Worm (Caenorhabditis elegans): Measurements from ENCODE around the gene rab-39.

The rab-39 gene

ce11 chrII:9281595-9281994 lies 41.1 kb downstream of the rab-39 start:
- TF ChIP-seq ces-1 (GFP tag; optimal IDR thresholded peaks at IDR 0.05) (peak; percentile 44), elt-3 (tag; optimal IDR thresholded peaks at IDR 0.05) (no peak)

DNA sequence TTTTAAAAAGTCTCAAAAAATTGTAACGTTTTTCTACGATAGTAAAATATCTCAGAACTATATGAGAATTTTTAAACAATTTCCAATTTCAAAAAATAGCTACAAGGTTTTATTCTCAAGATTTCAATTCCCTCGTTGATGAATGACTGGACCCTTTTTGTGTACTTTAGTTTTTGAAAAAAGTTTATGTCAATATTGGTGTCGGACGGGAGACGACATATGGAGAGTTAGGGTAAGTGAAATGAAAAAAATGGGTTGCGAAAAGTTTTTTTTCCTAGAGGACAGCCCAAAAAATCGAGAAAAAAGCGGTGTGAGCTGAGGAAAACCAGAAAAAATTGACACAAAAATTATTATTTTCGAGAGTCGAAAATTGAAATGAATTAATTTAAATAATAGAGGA lies 41.9 kb downstream of the rab-39 start:
- TF ChIP-seq lsy-2 (tag; optimal IDR thresholded peaks at IDR 0.05): no peak
- TF ChIP-seq snpc-4 (tag; optimal IDR thresholded peaks at IDR 0.05): no peak

ce11 chrII:9280048-9280772 lies 42.5 kb downstream of the rab-39 start, which contains the start of gene gldi-3:
gldi-3 (minus strand) TSS chrII:9280098.
- no peak for TF ChIP-seq lsy-2 (tag; optimal IDR thresholded peaks at IDR 0.05)
- no peak for TF ChIP-seq unc-120 (tag; optimal IDR thresholded peaks at IDR 0.05; ENCODE audit: poor library complexity, severe bottlenecking)
- no peak for TF ChIP-seq hlh-1 (tag; optimal IDR thresholded peaks at IDR 0.05)
- no peak for TF ChIP-seq nhr-237 (tag; optimal IDR thresholded peaks at IDR 0.05)
- no peak for TF ChIP-seq ceh-43 (GFP tag; optimal IDR thresholded peaks at IDR 0.05)
- no peak for TF ChIP-seq lin-13 (tag; optimal IDR thresholded peaks at IDR 0.05)
- no peak for TF ChIP-seq lin-32 (GFP tag; optimal IDR thresholded peaks at IDR 0.05)
- TF ChIP-seq nhr-12 (tag; optimal IDR thresholded peaks at IDR 0.05): no peak
- no peak for TF ChIP-seq pha-4 (tag; optimal IDR thresholded peaks at IDR 0.05)
- no peak for TF ChIP-seq ham-2 (GFP tag; optimal IDR thresholded peaks at IDR 0.05)

DNA sequence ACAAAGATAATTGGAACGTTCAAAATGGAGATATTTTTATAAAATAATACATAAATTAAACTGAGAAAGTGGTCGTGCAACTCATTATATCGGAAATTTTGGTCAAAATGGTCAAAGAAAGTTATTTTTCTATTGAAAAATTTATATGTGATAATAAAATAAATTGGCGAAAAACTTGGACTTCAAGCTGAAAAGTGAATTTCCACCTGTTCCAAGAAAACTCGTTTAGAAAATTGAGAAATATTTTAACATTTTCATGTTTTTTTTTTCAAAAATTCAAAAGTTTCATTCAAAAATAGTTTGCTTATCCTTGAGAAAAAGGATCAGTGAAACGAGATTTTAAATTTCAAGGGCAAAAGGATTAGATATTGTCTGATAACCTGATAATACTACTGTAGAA lies 43.7 kb downstream of the rab-39 start:
- TF ChIP-seq ztf-11 (tag; optimal IDR thresholded peaks at IDR 0.05) (no peak), flh-1 (GFP tag; optimal IDR thresholded peaks at IDR 0.05) (no peak), unc-62 (GFP tag; optimal IDR thresholded peaks at IDR 0.05) (no peak), sem-2 (GFP tag; optimal IDR thresholded peaks at IDR 0.05) (no peak), drap-1 (GFP tag; optimal IDR thresholded peaks at IDR 0.05) (no peak)

- TF ChIP-seq M03D4.4 (tag; optimal IDR thresholded peaks at IDR 0.05) (no peak), bed-3 (GFP tag; optimal IDR thresholded peaks at IDR 0.05) (no peak), lin-13 (tag; optimal IDR thresholded peaks at IDR 0.05) (no peak), unc-120 (tag; optimal IDR thresholded peaks at IDR 0.05; ENCODE audit: poor library complexity, severe bottlenecking) (no peak), ztf-11 (tag; optimal IDR thresholded peaks at IDR 0.05) (no peak), elt-3 (tag; optimal IDR thresholded peaks at IDR 0.05) (no peak), blmp-1 (tag; optimal IDR thresholded peaks at IDR 0.05) (no peak), zip-8 (tag; optimal IDR thresholded peaks at IDR 0.05) (no peak), pha-4 (tag; optimal IDR thresholded peaks at IDR 0.05) (no peak), hlh-1 (tag; optimal IDR thresholded peaks at IDR 0.05) (no peak), unc-39 (tag; optimal IDR thresholded peaks at IDR 0.05) (no peak)
These were observed 45.6 kb downstream of the rab-39 start for ce11 chrII:9277153-9277552.

- TF ChIP-seq nhr-12 (tag; optimal IDR thresholded peaks at IDR 0.05): no peak
- TF ChIP-seq flh-1 (GFP tag; optimal IDR thresholded peaks at IDR 0.05): no peak
- TF ChIP-seq ces-1 (GFP tag; optimal IDR thresholded peaks at IDR 0.05): no peak
- no peak for TF ChIP-seq sptf-1 (tag; optimal IDR thresholded peaks at IDR 0.05)
These were observed 47.5 kb downstream of the rab-39 start for ce11 chrII:9275173-9275572.

DNA sequence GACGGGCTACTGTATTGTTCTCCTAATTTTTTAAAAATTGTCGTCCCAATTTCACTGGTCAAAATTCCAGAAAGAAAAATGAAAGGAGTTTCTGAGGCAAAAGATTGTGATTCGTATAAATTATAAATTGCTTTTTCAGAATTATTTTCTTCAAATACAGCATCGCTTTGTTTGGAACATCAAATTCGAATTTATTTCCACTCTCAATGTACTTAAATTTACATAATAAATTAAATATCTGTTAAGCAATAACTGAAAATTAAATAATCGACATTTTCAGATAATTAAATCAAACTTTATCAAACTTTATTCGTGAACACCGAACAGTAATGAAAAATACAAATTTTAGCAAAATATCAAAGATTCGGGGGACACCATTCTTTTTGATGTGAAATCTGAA lies 48.0 kb downstream of the rab-39 start:
- TF ChIP-seq ztf-11 (tag; optimal IDR thresholded peaks at IDR 0.05) (no peak), pha-4 (tag; optimal IDR thresholded peaks at IDR 0.05) (no peak), ham-2 (GFP tag; optimal IDR thresholded peaks at IDR 0.05) (no peak), nhr-2 (tag; optimal IDR thresholded peaks at IDR 0.05) (no peak), nhr-237 (tag; optimal IDR thresholded peaks at IDR 0.05) (no peak), elt-1 (tag; optimal IDR thresholded peaks at IDR 0.05; ENCODE audit: borderline replicate concordance, insufficient read depth) (no peak), elt-3 (tag; optimal IDR thresholded peaks at IDR 0.05) (no peak), unc-120 (tag; optimal IDR thresholded peaks at IDR 0.05; ENCODE audit: poor library complexity, severe bottlenecking) (no peak), lin-13 (tag; optimal IDR thresholded peaks at IDR 0.05) (no peak), snpc-4 (tag; optimal IDR thresholded peaks at IDR 0.05) (no peak), ceh-43 (GFP tag; optimal IDR thresholded peaks at IDR 0.05) (no peak), zip-8 (tag; optimal IDR thresholded peaks at IDR 0.05) (no peak), ceh-39 (tag; optimal IDR thresholded peaks at IDR 0.05) (no peak), M03D4.4 (tag; optimal IDR thresholded peaks at IDR 0.05) (no peak), mep-1 (tag; optimal IDR thresholded peaks at IDR 0.05) (no peak), tbx-8 (GFP tag; optimal IDR thresholded peaks at IDR 0.05) (no peak), blmp-1 (tag; optimal IDR thresholded peaks at IDR 0.05) (no peak), nhr-12 (tag; optimal IDR thresholded peaks at IDR 0.05) (no peak), nhr-28 (tag; optimal IDR thresholded peaks at IDR 0.05) (no peak)
